Fruit fly (Drosophila melanogaster): Measurements from ENCODE around the gene CG43098.
A peak's percentile ranks its signal among the peaks of the same experiment; 100 is the strongest.

Gene CG43098

dm6 chr3L:3665288-3666210 lies 6.7 kb downstream of the CG43098 start (continued):
- TF ChIP-seq Dfd (GFP tag; optimal IDR thresholded peaks at IDR 0.05), result no peak
- no peak for TF ChIP-seq CG14710 (tag; optimal IDR thresholded peaks at IDR 0.05)
- no peak for TF ChIP-seq Gug (GFP tag; IDR thresholded peaks at IDR 0.05)
- no peak for TF ChIP-seq zen (tag; optimal IDR thresholded peaks at IDR 0.05)
- TF ChIP-seq salm (tag; optimal IDR thresholded peaks at IDR 0.05), result no peak
- peak; percentile 76; the same call in 2 of the 3 replicates for TF ChIP-seq ci (GFP tag; IDR thresholded peaks at IDR 0.05)
- TF ChIP-seq pnt (GFP tag; optimal IDR thresholded peaks at IDR 0.05), result no peak
- peak; percentile 19; the same call in 1 of the 2 replicates for TF ChIP-seq sisA (GFP tag; IDR thresholded peaks at IDR 0.05)
- no peak for TF ChIP-seq CG3407 (GFP tag; optimal IDR thresholded peaks at IDR 0.05)
- peak; percentile 95 for TF ChIP-seq Med (GFP tag)
- TF ChIP-seq crp (GFP tag; optimal IDR thresholded peaks at IDR 0.05), result no peak
- TF ChIP-seq Lim3 (GFP tag; IDR thresholded peaks at IDR 0.05), result no peak
- no peak for TF ChIP-seq CkIIα-i1 (GFP tag; IDR thresholded peaks at IDR 0.05)
- TF ChIP-seq bcd (GFP tag; optimal IDR thresholded peaks at IDR 0.05), result peak; percentile 7
- TF ChIP-seq CHES-1-like (GFP tag; optimal IDR thresholded peaks at IDR 0.05), result peak; percentile 30
- no peak for TF ChIP-seq hb (GFP tag; IDR thresholded peaks at IDR 0.05; ENCODE audit: partially characterized antibody)
- TF ChIP-seq wor (GFP tag; IDR thresholded peaks at IDR 0.05), result no peak
- peak; percentile 60 for TF ChIP-seq oc (tag; optimal IDR thresholded peaks at IDR 0.05)
- peak; percentile 59 for TF ChIP-seq lmd (GFP tag; IDR thresholded peaks at IDR 0.05)
- TF ChIP-seq Deaf1 (tag; optimal IDR thresholded peaks at IDR 0.05), result no peak
- TF ChIP-seq gsb (GFP tag; IDR thresholded peaks at IDR 0.05), result no peak
- TF ChIP-seq dati (GFP tag; IDR thresholded peaks at IDR 0.05), result no peak
- no peak for TF ChIP-seq BtbVII (GFP tag; optimal IDR thresholded peaks at IDR 0.05)
- peak; percentile 10 for TF ChIP-seq CG7839 (tag; optimal IDR thresholded peaks at IDR 0.05)
- TF ChIP-seq ato (GFP tag; IDR thresholded peaks at IDR 0.05; ENCODE audit: partially characterized antibody), result no peak
- TF ChIP-seq Sin3A (optimal IDR thresholded peaks at IDR 0.05), result no peak
- TF ChIP-seq CG10979 (tag; optimal IDR thresholded peaks at IDR 0.05), result peak; percentile 32
- peak; percentile 10 for TF ChIP-seq shn (GFP tag; optimal IDR thresholded peaks at IDR 0.05)
- TF ChIP-seq CG17186 (GFP tag; optimal IDR thresholded peaks at IDR 0.05), result no peak
- peak; percentile 68 for TF ChIP-seq CG32532 (GFP tag; IDR thresholded peaks at IDR 0.05)
- no peak for TF ChIP-seq CG12071 (GFP tag; optimal IDR thresholded peaks at IDR 0.05)
- TF ChIP-seq bowl (GFP tag; IDR thresholded peaks at IDR 0.05), result no peak
- TF ChIP-seq seq (GFP tag; IDR thresholded peaks at IDR 0.05), result no peak
- TF ChIP-seq hbn (GFP tag; IDR thresholded peaks at IDR 0.05; ENCODE audit: partially characterized antibody), result no peak
- no peak for TF ChIP-seq yki (optimal IDR thresholded peaks at IDR 0.05)
- TF ChIP-seq ewg (GFP tag; optimal IDR thresholded peaks at IDR 0.05), result peak; percentile 36
- TF ChIP-seq Sox100B (GFP tag; optimal IDR thresholded peaks at IDR 0.05), result no peak
- no peak for TF ChIP-seq CG11456 (GFP tag; IDR thresholded peaks at IDR 0.05)
- no peak for TF ChIP-seq gce (GFP tag; IDR thresholded peaks at IDR 0.05)
- peak; percentile 50 for TF ChIP-seq Blimp-1 (GFP tag; optimal IDR thresholded peaks at IDR 0.05)
- TF ChIP-seq CG7963 (GFP tag; IDR thresholded peaks at IDR 0.05; ENCODE audit: partially characterized antibody), result no peak
- TF ChIP-seq ham (GFP tag; IDR thresholded peaks at IDR 0.05), result no peak
- TF ChIP-seq CG1647 (GFP tag; optimal IDR thresholded peaks at IDR 0.05), result no peak
- TF ChIP-seq Hr51 (GFP tag; optimal IDR thresholded peaks at IDR 0.05), result peak; percentile 16 to 18
- TF ChIP-seq CG11085 (GFP tag; IDR thresholded peaks at IDR 0.05), result no peak
- TF ChIP-seq tll (GFP tag; optimal IDR thresholded peaks at IDR 0.05), result no peak
- TF ChIP-seq CG14860 (GFP tag; IDR thresholded peaks at IDR 0.05; ENCODE audit: partially characterized antibody), result no peak
- TF ChIP-seq CG4360 (GFP tag; IDR thresholded peaks at IDR 0.05), result no peak
- TF ChIP-seq CG10209 (GFP tag; optimal IDR thresholded peaks at IDR 0.05), result peak; percentile 48

Measured in whole organism, embryonic.